Worm (Caenorhabditis elegans): Measurements from ENCODE around the gene srh-214.
A peak's percentile ranks its signal among the peaks of the same experiment; 100 is the strongest.

Gene srh-214

DNA sequence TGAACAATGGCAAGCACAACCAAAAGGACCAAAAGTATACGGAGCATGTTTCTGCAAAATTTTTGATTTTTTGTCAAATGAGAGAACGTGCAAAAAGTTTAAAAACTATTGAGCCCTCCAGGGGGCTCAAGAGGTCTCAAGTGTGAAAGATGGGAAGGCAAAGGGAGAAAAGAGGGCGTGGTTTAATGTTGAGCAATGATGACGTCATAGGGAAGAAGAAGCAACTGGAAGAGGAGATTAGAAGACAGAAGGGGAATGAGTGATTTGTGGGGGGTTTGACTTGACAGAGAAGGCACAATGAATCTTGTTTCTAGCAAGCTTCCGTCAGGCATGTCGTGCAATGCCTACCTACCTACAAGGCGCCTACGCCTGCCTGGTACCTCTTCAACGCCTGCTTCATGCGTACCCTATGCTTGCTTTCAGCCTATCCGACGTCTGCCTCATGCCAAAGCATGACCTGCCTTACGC, 8.3 kb downstream of the srh-214 start, which contains the start of gene T20B3.14:
TSS of gene T20B3.14 (minus strand) at position 51 of the 468 bp plus-strand sequence.
- peak; percentile 1 for TF ChIP-seq elt-1 (tag; optimal IDR thresholded peaks at IDR 0.05)
- no peak for TF ChIP-seq jun-1 (tag; optimal IDR thresholded peaks at IDR 0.05)
- TF ChIP-seq ztf-4 (tag; optimal IDR thresholded peaks at IDR 0.05), result no peak
- TF ChIP-seq ama-1 (optimal IDR thresholded peaks at IDR 0.05), result no peak
- TF ChIP-seq daf-12 (tag; optimal IDR thresholded peaks at IDR 0.05), result no peak
- TF ChIP-seq fos-1 (tag; optimal IDR thresholded peaks at IDR 0.05), result no peak
- TF ChIP-seq aly-2 (tag; optimal IDR thresholded peaks at IDR 0.05), result no peak
- TF ChIP-seq lin-39 (tag; optimal IDR thresholded peaks at IDR 0.05), result peak; percentile 65

DNA sequence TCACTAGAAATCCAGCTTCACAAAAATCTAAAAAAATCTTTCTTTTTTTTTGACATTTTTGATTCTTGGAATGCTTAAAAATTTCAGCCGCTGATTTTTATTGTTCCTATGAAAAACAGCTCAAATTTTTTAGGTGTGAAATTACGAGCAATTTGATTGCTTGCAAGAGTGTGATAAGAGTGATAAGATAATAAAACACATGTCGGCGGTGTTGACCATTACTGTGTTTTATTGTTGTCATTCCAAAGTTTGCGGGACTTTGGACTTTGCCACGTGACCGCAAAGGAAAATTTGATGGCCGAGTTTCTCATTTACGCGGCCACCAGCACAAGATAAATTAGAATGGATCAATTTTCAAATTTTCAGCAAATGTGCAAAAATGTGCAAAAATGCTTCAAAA, 12.8 kb downstream of the srh-214 start:
- no peak for TF ChIP-seq ztf-4 (tag; optimal IDR thresholded peaks at IDR 0.05)
- peak; percentile 80 for TF ChIP-seq pqm-1 (tag; optimal IDR thresholded peaks at IDR 0.05)
- TF ChIP-seq elt-2 (tag; optimal IDR thresholded peaks at IDR 0.05), result peak; percentile 88

ce11 chrV:16815261-16815660, 14.3 kb downstream of the srh-214 start, which contains the start of gene T20B3.1:
TSS of gene T20B3.1 (plus strand) at chrV:16815561.
- TF ChIP-seq ZK546.5 (tag; optimal IDR thresholded peaks at IDR 0.05), result no peak
- TF ChIP-seq eor-1 (tag; optimal IDR thresholded peaks at IDR 0.05), result no peak
- TF ChIP-seq ceh-9 (tag; optimal IDR thresholded peaks at IDR 0.05), result no peak
- no peak for TF ChIP-seq skn-1 (tag; optimal IDR thresholded peaks at IDR 0.05)
- no peak for TF ChIP-seq ama-1 (optimal IDR thresholded peaks at IDR 0.05)
- TF ChIP-seq unc-62 (GFP tag; optimal IDR thresholded peaks at IDR 0.05), result no peak
- no peak for TF ChIP-seq fkh-2 (tag; optimal IDR thresholded peaks at IDR 0.05)
- TF ChIP-seq unc-39 (tag; optimal IDR thresholded peaks at IDR 0.05), result no peak
- no peak for TF ChIP-seq hmg-11 (tag; optimal IDR thresholded peaks at IDR 0.05)
- TF ChIP-seq ceh-16 (tag; optimal IDR thresholded peaks at IDR 0.05), result no peak
- no peak for TF ChIP-seq daf-12 (tag; optimal IDR thresholded peaks at IDR 0.05)
- no peak for TF ChIP-seq egl-5 (tag; optimal IDR thresholded peaks at IDR 0.05)
- no peak for TF ChIP-seq nhr-43 (tag; optimal IDR thresholded peaks at IDR 0.05; ENCODE audit: poor library complexity, severe bottlenecking)
- no peak for TF ChIP-seq R02D3.7 (tag; optimal IDR thresholded peaks at IDR 0.05)
- TF ChIP-seq ceh-82 (tag; optimal IDR thresholded peaks at IDR 0.05), result no peak
- TF ChIP-seq pqm-1 (tag; optimal IDR thresholded peaks at IDR 0.05), result no peak

DNA sequence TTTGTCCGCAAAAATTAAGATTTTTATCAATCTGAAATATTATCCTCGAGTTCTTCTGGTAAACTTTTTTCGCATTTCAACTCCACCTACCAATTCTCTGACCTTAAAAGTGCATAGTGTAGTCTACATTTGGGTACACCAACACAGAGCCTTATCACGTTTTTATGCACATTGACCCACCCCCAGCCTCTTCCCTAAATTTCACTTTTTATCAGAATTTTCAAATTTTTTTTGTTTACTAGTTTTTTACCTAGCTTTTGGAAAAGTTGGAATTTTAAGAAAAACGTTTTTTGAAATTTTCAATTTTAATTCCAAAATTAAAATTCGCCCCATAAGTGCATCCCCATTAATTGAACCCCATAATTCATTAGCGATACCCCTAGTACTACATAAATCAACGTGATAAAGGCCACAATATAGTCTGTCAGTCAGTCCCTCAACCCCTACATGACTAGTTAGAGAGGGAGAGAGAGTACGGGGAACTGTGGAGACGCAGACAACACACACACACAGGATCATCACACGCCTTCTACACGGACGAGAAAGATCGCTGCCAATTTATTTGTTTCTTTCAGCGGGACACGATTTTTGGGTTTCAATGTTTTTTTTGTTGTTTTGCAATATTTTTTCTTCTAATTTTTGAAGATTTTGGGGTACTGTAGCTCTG, 14.9 kb downstream of the srh-214 start:
- TF ChIP-seq nhr-237 (tag; optimal IDR thresholded peaks at IDR 0.05) (no peak), nfya-1 (tag; optimal IDR thresholded peaks at IDR 0.05; ENCODE audit: insufficient read depth) (peak; percentile 21), ceh-9 (tag; optimal IDR thresholded peaks at IDR 0.05) (no peak), nhr-67 (tag; optimal IDR thresholded peaks at IDR 0.05) (no peak), nhr-77 (tag; optimal IDR thresholded peaks at IDR 0.05) (no peak), ama-1 (optimal IDR thresholded peaks at IDR 0.05) (no peak), elt-3 (tag; optimal IDR thresholded peaks at IDR 0.05) (no peak), skn-1 (tag; optimal IDR thresholded peaks at IDR 0.05) (no peak), unc-62 (GFP tag; optimal IDR thresholded peaks at IDR 0.05) (peak; percentile 43), zag-1 (tag; optimal IDR thresholded peaks at IDR 0.05) (no peak), lsy-12 (tag; optimal IDR thresholded peaks at IDR 0.05) (no peak), nhr-12 (tag; optimal IDR thresholded peaks at IDR 0.05) (no peak), elt-2 (tag; optimal IDR thresholded peaks at IDR 0.05) (peak; percentile 36)

- TF ChIP-seq nfya-1 (tag; optimal IDR thresholded peaks at IDR 0.05; ENCODE audit: insufficient read depth) (peak; percentile 99), unc-39 (tag; optimal IDR thresholded peaks at IDR 0.05) (no peak)
These were observed 17.2 kb downstream of the srh-214 start for ce11 chrV:16812371-16812770.

DNA sequence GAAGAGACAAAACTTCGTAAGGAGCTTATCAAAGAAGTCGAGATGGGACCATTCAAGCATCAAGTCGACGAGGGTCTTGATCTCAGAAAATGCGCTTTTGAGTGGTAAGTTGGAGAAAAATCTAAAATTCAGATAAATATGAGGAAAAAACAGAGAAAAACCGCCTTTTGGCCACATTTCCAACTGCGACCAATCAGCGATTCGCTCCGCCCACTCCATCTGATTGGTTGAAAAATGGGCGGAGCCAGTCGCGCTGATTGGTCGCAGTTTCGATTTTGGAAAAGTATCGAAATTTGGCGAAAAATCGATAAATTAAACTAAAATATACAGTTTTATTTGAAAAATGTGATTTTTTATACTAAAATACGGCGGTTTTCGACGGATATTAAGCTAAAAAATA, 17.7 kb downstream of the srh-214 start:
- TF ChIP-seq egl-27 (tag; optimal IDR thresholded peaks at IDR 0.05), result no peak
- peak; percentile 91 for TF ChIP-seq nfya-1 (tag; optimal IDR thresholded peaks at IDR 0.05; ENCODE audit: insufficient read depth)

Data from whole organism, L3 larva.